Worm (Caenorhabditis elegans): ENCODE results near the gene prmn-1.

The prmn-1 gene

DNA sequence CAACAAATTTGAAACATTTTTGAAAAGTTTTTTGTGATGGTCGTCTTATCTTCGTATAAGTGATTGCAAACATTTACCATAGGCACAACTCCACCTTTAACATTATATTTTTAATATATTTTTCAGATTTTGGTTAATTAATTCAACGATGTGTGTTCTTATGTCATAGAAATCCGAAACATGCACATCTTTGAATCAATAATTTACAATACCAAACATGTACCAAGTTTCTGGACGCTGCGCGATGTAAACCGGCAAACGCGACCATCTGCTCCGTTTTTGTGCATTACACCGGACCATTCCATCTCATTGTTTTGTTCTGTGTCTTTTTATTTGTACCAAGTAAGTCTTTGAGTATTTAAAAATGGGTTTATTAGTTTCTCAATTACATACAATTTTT, 27.4 kb upstream of the prmn-1 start, which contains the start of gene pgp-4:
Gene pgp-4 (plus strand): TSS at position 301 of the 400 bp plus-strand sequence.
- TF ChIP-seq blmp-1 (tag; optimal IDR thresholded peaks at IDR 0.05; ENCODE audit: insufficient read depth) (no peak), nhr-129 (tag; optimal IDR thresholded peaks at IDR 0.05) (no peak), sem-4 (tag; optimal IDR thresholded peaks at IDR 0.05) (no peak), zag-1 (tag; optimal IDR thresholded peaks at IDR 0.05) (no peak), gmeb-1 (tag; optimal IDR thresholded peaks at IDR 0.05) (no peak), Y55F3AM.14 (GFP tag; optimal IDR thresholded peaks at IDR 0.05) (no peak), skn-1 (tag; optimal IDR thresholded peaks at IDR 0.05) (no peak), ZK546.5 (tag; optimal IDR thresholded peaks at IDR 0.05) (no peak), unc-55 (GFP tag; optimal IDR thresholded peaks at IDR 0.05) (no peak), nhr-12 (tag; optimal IDR thresholded peaks at IDR 0.05) (no peak)

ce11 chrX:11364914-11365313, 20.0 kb upstream of the prmn-1 start:
- TF ChIP-seq mbf-1 (tag; optimal IDR thresholded peaks at IDR 0.05) (no peak), nhr-6 (tag; optimal IDR thresholded peaks at IDR 0.05) (no peak), zag-1 (tag; optimal IDR thresholded peaks at IDR 0.05) (no peak), crh-2 (tag; optimal IDR thresholded peaks at IDR 0.05) (no peak), mdl-1 (tag; optimal IDR thresholded peaks at IDR 0.05) (no peak), lin-11 (tag; optimal IDR thresholded peaks at IDR 0.05) (no peak), nhr-10 (tag; optimal IDR thresholded peaks at IDR 0.05) (no peak), lin-39 (tag; optimal IDR thresholded peaks at IDR 0.05) (no peak), ZK546.5 (tag; optimal IDR thresholded peaks at IDR 0.05) (no peak), nhr-21 (tag; optimal IDR thresholded peaks at IDR 0.05) (no peak), lsy-2 (tag; optimal IDR thresholded peaks at IDR 0.05) (no peak), ceh-16 (tag; optimal IDR thresholded peaks at IDR 0.05) (no peak), peb-1 (tag; optimal IDR thresholded peaks at IDR 0.05) (no peak), ztf-1 (GFP tag; conservative IDR thresholded peaks at IDR 0.05) (no peak), elt-3 (tag; optimal IDR thresholded peaks at IDR 0.05) (no peak), mab-5 (tag; optimal IDR thresholded peaks at IDR 0.05) (no peak), skn-1 (tag; optimal IDR thresholded peaks at IDR 0.05) (no peak), alr-1 (tag; optimal IDR thresholded peaks at IDR 0.05) (no peak)

DNA sequence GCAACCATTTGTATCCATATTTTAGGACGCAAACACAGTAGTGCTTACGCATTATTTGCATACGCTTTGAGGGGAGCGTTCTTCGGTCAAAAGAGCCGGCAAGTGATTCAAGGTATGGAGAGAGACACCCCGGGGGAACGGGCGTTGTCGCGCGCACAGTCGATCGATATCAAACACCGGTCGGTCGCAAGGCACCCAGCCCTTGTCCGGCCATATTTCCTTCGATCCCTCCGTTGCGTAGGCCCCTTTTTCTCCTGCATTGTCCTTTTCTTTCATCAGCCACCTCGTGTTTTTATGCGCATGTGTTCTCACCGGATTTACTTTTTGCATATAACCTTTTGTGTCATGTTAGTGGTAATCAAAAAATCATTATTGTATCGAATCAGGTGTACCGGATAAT, 18.9 kb upstream of the prmn-1 start:
- no peak for TF ChIP-seq dmd-4 (tag; optimal IDR thresholded peaks at IDR 0.05)
- TF ChIP-seq nhr-77 (tag; optimal IDR thresholded peaks at IDR 0.05): no peak
- no peak for TF ChIP-seq crh-2 (tag; optimal IDR thresholded peaks at IDR 0.05)
- TF ChIP-seq alr-1 (tag; optimal IDR thresholded peaks at IDR 0.05): no peak
- TF ChIP-seq sma-3 (GFP tag; optimal IDR thresholded peaks at IDR 0.05): no peak
- TF ChIP-seq fos-1 (tag; optimal IDR thresholded peaks at IDR 0.05): no peak
- no peak for TF ChIP-seq elt-3 (tag; optimal IDR thresholded peaks at IDR 0.05)
- no peak for TF ChIP-seq unc-39 (tag; optimal IDR thresholded peaks at IDR 0.05)
- TF ChIP-seq nhr-25 (tag; optimal IDR thresholded peaks at IDR 0.05): no peak
- TF ChIP-seq nhr-21 (tag; optimal IDR thresholded peaks at IDR 0.05): no peak
- TF ChIP-seq snpc-4 (tag; optimal IDR thresholded peaks at IDR 0.05): no peak
- no peak for TF ChIP-seq sma-9 (GFP tag; optimal IDR thresholded peaks at IDR 0.05)
- no peak for TF ChIP-seq sma-9 (tag; optimal IDR thresholded peaks at IDR 0.05)
- no peak for TF ChIP-seq nhr-6 (tag; optimal IDR thresholded peaks at IDR 0.05)

DNA sequence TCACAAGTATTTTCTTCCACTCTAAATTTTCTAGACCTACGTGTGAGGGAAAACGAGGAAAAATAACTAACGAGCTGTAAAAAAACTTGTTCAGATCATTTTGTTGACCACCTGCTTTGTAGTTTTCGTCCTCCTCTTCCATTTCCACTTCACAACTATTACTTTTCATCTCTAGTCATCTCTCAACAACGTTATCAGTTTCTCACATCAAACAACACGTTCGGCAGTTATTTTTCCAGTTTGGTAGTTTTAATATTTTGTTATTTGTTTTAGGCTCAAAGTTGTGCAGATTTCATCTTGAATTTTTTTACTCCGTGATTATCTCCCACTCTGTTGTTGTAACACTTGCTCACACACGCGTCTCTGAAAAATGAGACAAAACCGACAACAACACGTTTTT, 17.8 kb upstream of the prmn-1 start:
- no peak for TF ChIP-seq dmd-4 (tag; optimal IDR thresholded peaks at IDR 0.05)
- TF ChIP-seq nhr-10 (tag; optimal IDR thresholded peaks at IDR 0.05): no peak
- no peak for TF ChIP-seq unc-39 (tag; optimal IDR thresholded peaks at IDR 0.05)
- TF ChIP-seq sma-3 (GFP tag; optimal IDR thresholded peaks at IDR 0.05): no peak
- no peak for TF ChIP-seq egl-27 (tag; optimal IDR thresholded peaks at IDR 0.05)
- TF ChIP-seq nhr-237 (tag; optimal IDR thresholded peaks at IDR 0.05): no peak

DNA sequence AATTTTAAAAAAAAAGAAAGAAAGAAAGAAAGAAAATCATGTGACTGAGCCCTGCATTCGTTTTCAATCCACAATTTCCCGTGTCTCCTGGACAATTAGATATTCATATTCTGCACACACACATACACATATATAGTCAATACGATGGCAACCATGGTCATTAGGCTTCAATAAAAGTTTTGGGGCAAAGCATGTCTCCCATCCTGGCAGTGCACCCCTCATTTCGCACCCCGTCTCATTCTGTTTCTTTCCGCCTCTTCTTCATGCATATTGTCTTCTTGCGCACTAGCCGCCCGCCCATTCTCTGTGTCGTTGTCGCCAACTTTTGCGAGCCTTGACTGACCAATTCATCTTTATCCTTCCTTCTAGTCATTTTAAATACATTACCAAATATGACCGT, 17.2 kb upstream of the prmn-1 start:
- TF ChIP-seq nhr-129 (tag; optimal IDR thresholded peaks at IDR 0.05) (peak; percentile 9), lsy-2 (tag; optimal IDR thresholded peaks at IDR 0.05) (no peak)
